Worm (Caenorhabditis elegans) whole organism, midembryonic: ENCODE results near the gene F55C12.4.

Source experiments
- T22C8.4 ChIP-seq: fragments of 200-800 bp; sonication (Bioruptor generic); IDR thresholded peaks from 2 replicates; pipeline ENCODE4 v1.3.6; 2022; ENCODE audit warnings: missing genetic modification characterization, missing compliant biosample characterization
- cog-1 ChIP-seq: sonication (generic microtip); optimal IDR thresholded peaks from 2 replicates; lab custom pipeline; 2016; ENCODE audit warnings: missing genetic modification characterization, missing compliant biosample characterization
- flt-1 ChIP-seq: fragments of 200-800 bp; sonication (Bioruptor generic); IDR thresholded peaks from 2 replicates; pipeline ENCODE4 v1.3.6; 2022; ENCODE audit warnings: missing genetic modification characterization, missing compliant biosample characterization
- klf-2 ChIP-seq: fragments of 200-800 bp; sonication (Bioruptor generic); conservative IDR thresholded peaks from 2 replicates; pipeline ENCODE4 v1.3.6; 2022; ENCODE audit warnings: missing genetic modification reagents, missing genetic modification characterization, missing compliant biosample characterization
- med-1 ChIP-seq: sonication (generic microtip); optimal IDR thresholded peaks from 2 replicates; lab custom pipeline; 2017; ENCODE audit warnings: missing genetic modification characterization, mild to moderate bottlenecking, missing compliant biosample characterization, antibody characterized with exemption, missing genetic modification reagents; ENCODE audit not compliant: insufficient read depth
- ref-1 ChIP-seq: fragments of 200-800 bp; sonication (Bioruptor generic); conservative IDR thresholded peaks from 2 replicates; pipeline ENCODE4 v1.3.6; 2022; ENCODE audit warnings: missing genetic modification reagents, missing genetic modification characterization, missing compliant biosample characterization
- tab-1 ChIP-seq: fragments of 200-800 bp; sonication (Bioruptor generic); IDR thresholded peaks from 2 replicates; pipeline ENCODE4 v1.3.6; 2022; ENCODE audit warnings: missing genetic modification characterization, missing compliant biosample characterization
- ztf-29 ChIP-seq: fragments of 200-800 bp; sonication (Bioruptor generic); IDR thresholded peaks from 2 replicates; pipeline ENCODE4 v1.3.6; 2022; ENCODE audit warnings: missing genetic modification reagents, missing genetic modification characterization, missing compliant biosample characterization

DNA sequence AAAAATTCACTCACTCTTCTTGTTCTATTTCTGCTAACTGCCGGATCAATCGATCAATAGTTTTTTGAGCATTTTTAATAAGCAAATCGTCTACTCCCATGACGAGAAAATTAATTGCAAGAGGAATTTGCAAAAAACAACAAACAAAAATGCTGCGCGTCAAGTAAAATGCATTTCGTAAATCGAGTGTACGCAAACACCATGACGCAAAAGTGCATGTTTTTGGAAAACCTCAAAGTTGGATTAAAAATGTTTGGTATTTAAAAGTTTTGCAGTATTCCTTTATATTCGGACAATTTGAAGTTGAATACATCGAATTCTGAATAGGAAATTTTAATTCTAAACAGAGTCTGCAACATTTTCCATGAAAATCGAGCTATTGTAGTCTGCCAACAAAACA lies 19.0 kb downstream of the F55C12.4 start, which contains the start of gene ZK1248.19:
- TF ChIP-seq cog-1 (no peak), tab-1 (no peak), T22C8.4 (GFP tag; lab: Robert Waterston, UW) (no peak), klf-2 (GFP tag; lab: Robert Waterston, UW) (no peak), flt-1 (GFP tag; lab: Robert Waterston, UW) (no peak), ztf-29 (no peak), ref-1 (GFP tag; lab: Robert Waterston, UW) (no peak), med-1 (GFP tag; lab: Kevin White, UChicago) (no peak)
